Fruit fly (Drosophila melanogaster): ENCODE measurements around the gene CG4842.

Gene CG4842

dm6 chr3L:16380770-16381169, 12.6 kb downstream of the CG4842 start (continued):
- TF ChIP-seq CG16863 (GFP tag; optimal IDR thresholded peaks at IDR 0.05) (peak; percentile 66), Oli (tag; optimal IDR thresholded peaks at IDR 0.05) (peak; percentile 72), pho (GFP tag; optimal IDR thresholded peaks at IDR 0.05) (peak; percentile 59), gce (GFP tag; IDR thresholded peaks at IDR 0.05) (no peak), otp (GFP tag; IDR thresholded peaks at IDR 0.05) (no peak), CG17802 (tag; optimal IDR thresholded peaks at IDR 0.05) (peak; percentile 11), Ssrp (tag; optimal IDR thresholded peaks at IDR 0.05) (peak; percentile 59), Max (GFP tag; optimal IDR thresholded peaks at IDR 0.05) (no peak), CG12769 (tag; optimal IDR thresholded peaks at IDR 0.05) (peak; percentile 86), unc-4 (GFP tag; IDR thresholded peaks at IDR 0.05; ENCODE audit: partially characterized antibody) (no peak), CG11085 (GFP tag; IDR thresholded peaks at IDR 0.05) (peak; percentile 53), CG14441 (GFP tag; IDR thresholded peaks at IDR 0.05) (peak; percentile 52; the same call in 1 of the 2 replicates), bcd (GFP tag; optimal IDR thresholded peaks at IDR 0.05) (peak; percentile 34), CG13624 (GFP tag; optimal IDR thresholded peaks at IDR 0.05) (peak; percentile 71), salm (tag; optimal IDR thresholded peaks at IDR 0.05) (no peak), vnd (GFP tag; IDR thresholded peaks at IDR 0.05; ENCODE audit: partially characterized antibody) (no peak), caup (GFP tag; optimal IDR thresholded peaks at IDR 0.05; ENCODE audit: severe bottlenecking) (peak; percentile 72), Bdp1 (GFP tag; optimal IDR thresholded peaks at IDR 0.05) (no peak), Awh (GFP tag; IDR thresholded peaks at IDR 0.05) (no peak), ems (GFP tag; optimal IDR thresholded peaks at IDR 0.05) (peak; percentile 60), abd-A (tag; optimal IDR thresholded peaks at IDR 0.05) (no peak), sqz (GFP tag; optimal IDR thresholded peaks at IDR 0.05) (no peak), gem (tag; optimal IDR thresholded peaks at IDR 0.05) (peak; percentile 80), ap (GFP tag; IDR thresholded peaks at IDR 0.05) (peak; percentile 19; the same call in 1 of the 2 replicates), Hr51 (GFP tag; optimal IDR thresholded peaks at IDR 0.05) (peak; percentile 13 to 71), CG17186 (GFP tag; optimal IDR thresholded peaks at IDR 0.05) (peak; percentile 6), Dip2 (GFP tag; IDR thresholded peaks at IDR 0.05) (no peak), CG15601 (tag; optimal IDR thresholded peaks at IDR 0.05) (peak; percentile 48), sisA (GFP tag; IDR thresholded peaks at IDR 0.05) (peak; percentile 70), Atf6 (GFP tag; IDR thresholded peaks at IDR 0.05) (peak; percentile 65; the same call in 1 of the 2 replicates), ssp (GFP tag; IDR thresholded peaks at IDR 0.05) (0 out of 2 replicates have a peak, but pooled peaks have one; percentile 5), klu (GFP tag; IDR thresholded peaks at IDR 0.05) (0 out of 2 replicates have a peak, but pooled peaks have one; percentile 25), Hr39 (optimal IDR thresholded peaks at IDR 0.05) (no peak), CG10462 (GFP tag; optimal IDR thresholded peaks at IDR 0.05) (peak; percentile 22), luna (GFP tag; optimal IDR thresholded peaks at IDR 0.05) (no peak), lola (GFP tag; optimal IDR thresholded peaks at IDR 0.05) (peak in 1 of 3 experiments; percentile 59), Hand (GFP tag; optimal IDR thresholded peaks at IDR 0.05) (peak; percentile 40), CG6272 (GFP tag; IDR thresholded peaks at IDR 0.05) (no peak), dimm (GFP tag; IDR thresholded peaks at IDR 0.05) (no peak), CG12219 (GFP tag; optimal IDR thresholded peaks at IDR 0.05) (peak; percentile 65), NC2α (GFP tag; optimal IDR thresholded peaks at IDR 0.05) (peak; percentile 4), Stat92E (GFP tag; optimal IDR thresholded peaks at IDR 0.05) (no peak), Drgx (GFP tag; IDR thresholded peaks at IDR 0.05) (no peak), dan (GFP tag; IDR thresholded peaks at IDR 0.05) (no peak), CG17385 (GFP tag; optimal IDR thresholded peaks at IDR 0.05) (peak; percentile 78), Bteb2 (GFP tag; optimal IDR thresholded peaks at IDR 0.05) (peak; percentile 43), CG10366 (GFP tag; IDR thresholded peaks at IDR 0.05) (no peak), gsb (GFP tag; IDR thresholded peaks at IDR 0.05) (peak; percentile 52), sima (GFP tag; optimal IDR thresholded peaks at IDR 0.05) (no peak), CG31441 (GFP tag; IDR thresholded peaks at IDR 0.05) (peak; percentile 54; the same call in 1 of the 2 replicates), CG10543 (GFP tag; optimal IDR thresholded peaks at IDR 0.05) (peak; percentile 74)

Measured in whole organism, embryonic.